Fruit fly (Drosophila melanogaster) Kc167 (cell line): ENCODE measurements around the gene CG12811.

Experiments
- Myc ChIP-seq: fragments of >200 bp; optimal IDR thresholded peaks from 2 replicates; lab custom pipeline; 2017; ENCODE audit warnings: missing external identifiers
- Sin3A ChIP-seq: fragments of >200 bp; optimal IDR thresholded peaks from 2 replicates; lab custom pipeline; 2018; ENCODE audit warnings: missing external identifiers
- h ChIP-seq: fragments of >200 bp; optimal IDR thresholded peaks from 3 replicates; lab custom pipeline; 2018; ENCODE audit warnings: missing external identifiers
- insv ChIP-seq: fragments of >200 bp; optimal IDR thresholded peaks from 3 replicates; lab custom pipeline; 2018; ENCODE audit warnings: missing external identifiers
- psq ChIP-seq: fragments of >200 bp; optimal IDR thresholded peaks from 2 replicates; lab custom pipeline; 2017; ENCODE audit warnings: missing external identifiers
- ttk ChIP-seq: sonication (Bioruptor generic); optimal IDR thresholded peaks from 2 replicates; lab custom pipeline; 2017; ENCODE audit warnings: missing external identifiers

DNA sequence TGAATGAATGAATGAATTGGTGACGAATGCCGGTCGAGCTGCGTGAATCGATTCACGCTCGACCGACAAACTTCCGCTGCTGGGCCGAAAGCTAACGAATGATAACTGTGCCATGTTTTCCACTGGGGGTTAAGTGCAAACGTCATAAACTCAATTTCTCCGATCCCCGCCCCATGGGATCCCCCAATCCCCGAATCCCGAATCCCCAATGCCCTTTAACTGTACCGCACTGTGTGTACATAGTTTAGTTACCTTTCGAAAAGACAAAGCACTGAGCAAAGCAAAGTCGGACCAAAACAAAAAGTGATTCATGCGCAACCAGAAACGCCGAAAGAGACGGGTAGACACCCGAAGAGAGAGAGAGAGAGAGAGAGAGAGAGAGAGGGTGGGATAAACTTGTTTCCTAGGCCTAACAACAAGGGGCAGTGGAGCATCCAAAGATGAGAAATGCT is 13.6 kb downstream of the CG12811 start:
- TF ChIP-seq psq: no peak
- no peak for TF ChIP-seq ttk
- TF ChIP-seq insv (lab: Kevin White, UChicago): no peak
- no peak for TF ChIP-seq Myc (lab: Kevin White, UChicago)
- no peak for TF ChIP-seq Sin3A
- no peak for TF ChIP-seq h (lab: Kevin White, UChicago)
